Worm (Caenorhabditis elegans): ENCODE measurements around the gene K09F5.6.

DNA sequence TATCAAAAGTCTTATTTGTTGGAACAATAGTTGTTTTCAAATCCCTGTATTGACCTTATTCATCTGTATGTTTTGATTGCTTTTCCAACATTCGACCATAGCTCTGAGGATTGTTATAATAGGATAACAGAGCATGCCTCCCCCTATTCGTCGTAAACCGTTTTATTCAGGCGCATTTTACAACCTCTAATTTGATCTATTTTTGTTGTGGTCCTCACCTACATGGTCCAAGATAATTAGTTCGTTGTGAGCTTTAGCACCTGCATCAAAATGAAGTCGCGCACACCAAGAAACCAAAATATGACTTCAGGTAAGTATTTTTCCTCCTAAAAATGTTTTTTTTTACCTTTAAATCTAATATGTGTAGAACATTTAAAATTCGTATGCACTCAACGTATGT, 33.7 kb downstream of the K09F5.6 start, which contains the start of gene deg-1:
- TF ChIP-seq lir-3 (tag; optimal IDR thresholded peaks at IDR 0.05), result no peak
- no peak for TF ChIP-seq jun-1 (tag; optimal IDR thresholded peaks at IDR 0.05)
- TF ChIP-seq lin-13 (GFP tag; optimal IDR thresholded peaks at IDR 0.05), result no peak
- no peak for TF ChIP-seq nhr-11 (tag; optimal IDR thresholded peaks at IDR 0.05)

Data from whole organism, L4 larva.